Worm (Caenorhabditis elegans): ENCODE measurements around the gene lag-1.

- no peak for TF ChIP-seq ceh-28 (tag; optimal IDR thresholded peaks at IDR 0.05)
- no peak for TF ChIP-seq fkh-10 (GFP tag; optimal IDR thresholded peaks at IDR 0.05)
- no peak for TF ChIP-seq eor-1 (tag; optimal IDR thresholded peaks at IDR 0.05)
- no peak for TF ChIP-seq skn-1 (tag; optimal IDR thresholded peaks at IDR 0.05)
- no peak for TF ChIP-seq snpc-4 (tag; optimal IDR thresholded peaks at IDR 0.05)
- no peak for TF ChIP-seq lin-15B (tag; optimal IDR thresholded peaks at IDR 0.05)
- no peak for TF ChIP-seq nhr-12 (tag; optimal IDR thresholded peaks at IDR 0.05)
- no peak for TF ChIP-seq mdl-1 (tag; optimal IDR thresholded peaks at IDR 0.05)
- TF ChIP-seq ceh-82 (tag; optimal IDR thresholded peaks at IDR 0.05): no peak
- TF ChIP-seq nhr-237 (tag; optimal IDR thresholded peaks at IDR 0.05): no peak
- no peak for TF ChIP-seq ztf-11 (tag; optimal IDR thresholded peaks at IDR 0.05)
- no peak for TF ChIP-seq nhr-77 (tag; optimal IDR thresholded peaks at IDR 0.05)
- TF ChIP-seq lin-39 (tag; optimal IDR thresholded peaks at IDR 0.05): no peak
- TF ChIP-seq ztf-4 (tag; optimal IDR thresholded peaks at IDR 0.05): no peak
These were observed 13.5 kb downstream of the lag-1 start for ce11 chrIV:6108665-6109064.
